Worm (Caenorhabditis elegans): ENCODE results near the gene tag-52.

DNA sequence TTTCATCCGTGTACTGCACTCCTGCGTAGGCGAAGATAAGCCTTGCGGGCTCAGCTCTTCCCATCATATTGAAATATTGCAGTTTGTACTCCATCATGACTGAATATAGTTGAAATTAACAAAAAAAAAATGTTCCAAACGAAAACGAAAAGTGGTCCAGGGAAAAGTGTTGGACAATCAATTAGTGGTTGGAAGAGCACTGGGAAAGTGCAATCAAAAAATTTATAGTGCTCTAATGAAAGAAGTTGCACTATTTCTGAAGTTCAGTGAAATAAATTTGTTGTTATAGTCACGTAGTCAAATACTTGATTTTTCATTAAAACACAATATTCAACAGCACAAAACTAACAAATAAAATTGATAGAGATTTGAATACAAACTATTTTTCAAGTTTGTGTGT lies 44.7 kb downstream of the tag-52 start, which contains the start of gene gst-11:
- TF ChIP-seq efl-1 (optimal IDR thresholded peaks at IDR 0.05) (no peak), efl-1 (GFP tag; optimal IDR thresholded peaks at IDR 0.05 in 1 of 2) (no peak), ama-1 (optimal IDR thresholded peaks at IDR 0.05) (no peak), nhr-237 (tag; optimal IDR thresholded peaks at IDR 0.05) (no peak), fos-1 (tag; optimal IDR thresholded peaks at IDR 0.05) (no peak), nhr-77 (tag; optimal IDR thresholded peaks at IDR 0.05) (no peak), mdl-1 (tag; optimal IDR thresholded peaks at IDR 0.05) (no peak), aly-2 (tag; optimal IDR thresholded peaks at IDR 0.05) (no peak), elt-3 (tag; optimal IDR thresholded peaks at IDR 0.05) (no peak)
